Worm (Caenorhabditis elegans): ENCODE data around the gene T13C5.9.

Gene T13C5.9

DNA sequence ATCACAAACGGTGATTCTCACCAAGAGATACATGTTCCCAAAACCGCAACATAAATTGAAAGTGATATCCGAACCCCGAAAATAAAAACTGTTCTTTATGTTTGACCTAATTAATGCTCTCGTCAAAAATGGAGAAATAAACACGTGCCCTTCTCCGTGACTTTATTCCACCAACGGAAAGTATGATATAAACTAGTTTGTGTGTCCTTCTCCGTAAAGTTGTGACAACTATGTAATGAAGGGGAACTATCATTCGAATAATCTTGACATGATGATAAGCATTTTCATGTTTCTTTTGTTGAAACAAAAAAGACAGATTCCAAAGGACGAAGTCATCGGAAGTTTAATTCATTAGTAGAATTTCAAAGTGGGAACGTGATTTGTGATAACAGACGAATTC is 11.5 kb downstream of the T13C5.9 start (continued):
- TF ChIP-seq hmg-1.2 (GFP tag; IDR thresholded peaks at IDR 0.05), result no peak
- TF ChIP-seq B0336.3 (GFP tag; IDR thresholded peaks at IDR 0.05), result no peak
- TF ChIP-seq dpff-1 (tag; optimal IDR thresholded peaks at IDR 0.05), result no peak
- TF ChIP-seq nfya-1 (tag; optimal IDR thresholded peaks at IDR 0.05; ENCODE audit: borderline replicate concordance, insufficient read depth), result no peak
- no peak for TF ChIP-seq nhr-90 (tag; optimal IDR thresholded peaks at IDR 0.05)
- no peak for TF ChIP-seq F57C9.4 (tag; optimal IDR thresholded peaks at IDR 0.05)
- TF ChIP-seq aptf-3 (GFP tag; IDR thresholded peaks at IDR 0.05), result no peak
- no peak for TF ChIP-seq ztf-28 (GFP tag; IDR thresholded peaks at IDR 0.05)

ce11 chrX:6202809-6203208 is 12.8 kb downstream of the T13C5.9 start:
- TF ChIP-seq athp-1 (tag; optimal IDR thresholded peaks at IDR 0.05), result no peak
- TF ChIP-seq lin-26 (GFP tag; IDR thresholded peaks at IDR 0.05), result no peak
- TF ChIP-seq die-1 (tag; optimal IDR thresholded peaks at IDR 0.05), result no peak
- TF ChIP-seq F52B5.7 (tag; optimal IDR thresholded peaks at IDR 0.05), result no peak
- TF ChIP-seq F23B12.7 (tag; optimal IDR thresholded peaks at IDR 0.05; ENCODE audit: insufficient read depth), result no peak
- no peak for TF ChIP-seq ztf-28 (GFP tag; IDR thresholded peaks at IDR 0.05)
- TF ChIP-seq C17E4.6 (GFP tag; IDR thresholded peaks at IDR 0.05), result no peak
- TF ChIP-seq Y53G8AR.9 (GFP tag; conservative IDR thresholded peaks at IDR 0.05), result no peak
- no peak for TF ChIP-seq hlh-26 (GFP tag; conservative IDR thresholded peaks at IDR 0.05)
- no peak for TF ChIP-seq ceh-27 (GFP tag; optimal IDR thresholded peaks at IDR 0.05)
- TF ChIP-seq ZK185.1 (tag; optimal IDR thresholded peaks at IDR 0.05; ENCODE audit: poor library complexity, severe bottlenecking), result no peak
- TF ChIP-seq ztf-18 (tag; optimal IDR thresholded peaks at IDR 0.05), result no peak
- TF ChIP-seq hsf-1 (GFP tag; IDR thresholded peaks at IDR 0.05), result no peak
- no peak for TF ChIP-seq lir-1 (GFP tag; conservative IDR thresholded peaks at IDR 0.05)
- no peak for TF ChIP-seq dox-1 (GFP tag; IDR thresholded peaks at IDR 0.05)
- TF ChIP-seq B0336.3 (GFP tag; IDR thresholded peaks at IDR 0.05), result no peak
- TF ChIP-seq ccch-3 (GFP tag; optimal IDR thresholded peaks at IDR 0.05), result no peak
- no peak for TF ChIP-seq nhr-90 (tag; optimal IDR thresholded peaks at IDR 0.05)
- no peak for TF ChIP-seq let-607 (tag; optimal IDR thresholded peaks at IDR 0.05)

ce11 chrX:6203315-6203714 is 13.3 kb downstream of the T13C5.9 start:
- TF ChIP-seq F49E8.2 (tag; optimal IDR thresholded peaks at IDR 0.05; ENCODE audit: insufficient read depth) (no peak), nhr-80 (tag; optimal IDR thresholded peaks at IDR 0.05) (peak; percentile 23)

ce11 chrX:6204696-6205232 is 14.7 kb downstream of the T13C5.9 start, which contains the start of gene bca-1:
Gene bca-1, minus strand, starts transcription at chrX:6204746.
- TF ChIP-seq lin-40 (tag; optimal IDR thresholded peaks at IDR 0.05) (peak; percentile 56), nhr-80 (tag; optimal IDR thresholded peaks at IDR 0.05) (peak; percentile 52), C17E4.6 (GFP tag; IDR thresholded peaks at IDR 0.05) (no peak), cebp-1 (GFP tag; IDR thresholded peaks at IDR 0.05) (no peak), cebp-1 (tag; optimal IDR thresholded peaks at IDR 0.05) (peak; percentile 11), ztf-26 (tag; optimal IDR thresholded peaks at IDR 0.05) (peak; percentile 55), sdz-38 (tag; optimal IDR thresholded peaks at IDR 0.05) (no peak)

DNA sequence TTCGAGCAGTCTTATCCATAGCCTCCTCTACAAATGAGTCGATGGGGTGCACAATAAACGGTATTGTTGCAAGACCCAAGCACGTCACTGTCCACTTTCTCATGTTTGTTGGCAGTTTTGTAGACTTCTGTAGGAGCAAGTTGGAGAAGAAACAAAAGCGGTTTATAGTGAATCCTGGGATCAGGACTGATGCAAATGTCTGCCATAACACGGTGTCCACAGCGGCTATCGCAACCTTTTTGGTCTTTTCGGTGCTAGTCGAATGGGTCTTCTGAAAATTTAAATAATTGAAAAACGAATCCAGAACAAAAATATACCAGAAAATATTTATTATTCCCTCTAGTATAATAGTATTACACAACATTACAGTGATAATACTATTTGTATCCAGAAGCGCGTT is 15.3 kb downstream of the T13C5.9 start:
- TF ChIP-seq snpc-3.4 (tag; optimal IDR thresholded peaks at IDR 0.05) (no peak), tbp1 (GFP tag; optimal IDR thresholded peaks at IDR 0.05) (no peak), F39B2.1 (GFP tag; IDR thresholded peaks at IDR 0.05) (no peak), F57C9.4 (tag; optimal IDR thresholded peaks at IDR 0.05) (no peak), egrh-3 (GFP tag; IDR thresholded peaks at IDR 0.05) (no peak), athp-1 (tag; optimal IDR thresholded peaks at IDR 0.05) (no peak), ztf-26 (tag; optimal IDR thresholded peaks at IDR 0.05) (no peak), ekl-4 (GFP tag; IDR thresholded peaks at IDR 0.05) (no peak), mel-28 (tag; optimal IDR thresholded peaks at IDR 0.05; ENCODE audit: borderline replicate concordance) (no peak), C06A6.2 (GFP tag; conservative IDR thresholded peaks at IDR 0.05) (no peak), ztf-3 (GFP tag; optimal IDR thresholded peaks at IDR 0.05) (no peak), sdz-38 (tag; optimal IDR thresholded peaks at IDR 0.05) (no peak), ets-4 (GFP tag; optimal IDR thresholded peaks at IDR 0.05) (no peak), F37B4.10 (GFP tag; IDR thresholded peaks at IDR 0.05) (no peak), Y79H2A.3 (GFP tag; conservative IDR thresholded peaks at IDR 0.05) (no peak)
